Fruit fly (Drosophila melanogaster) whole organism, pupa: ENCODE measurements around the gene TTLL3B.

Experiments used
- CG13204 ChIP-seq: fragments of 200-800 bp; sonication (Bioruptor generic); optimal IDR thresholded peaks from 2 replicates; lab custom pipeline; 2018; ENCODE audit warnings: missing biosample characterization, mild to moderate bottlenecking, missing genetic modification characterization, moderate library complexity
- CG15710 ChIP-seq: fragments of 200-800 bp; sonication (Bioruptor generic); optimal IDR thresholded peaks from 2 replicates; lab custom pipeline; 2018; ENCODE audit warnings: missing biosample characterization, mild to moderate bottlenecking, missing genetic modification characterization, moderate library complexity
- CG32121 ChIP-seq: fragments of 200-800 bp; sonication (Bioruptor generic); IDR thresholded peaks from 2 replicates; pipeline ENCODE4 v1.3.6; 2022; ENCODE audit warnings: missing biosample characterization, missing genetic modification characterization
- CG34367 ChIP-seq: fragments of 200-800 bp; sonication (Bioruptor generic); optimal IDR thresholded peaks from 2 replicates; lab custom pipeline; 2018; ENCODE audit warnings: missing biosample characterization, mild to moderate bottlenecking, missing genetic modification characterization
- CG4496 ChIP-seq: fragments of 200-800 bp; sonication (Bioruptor generic); IDR thresholded peaks from 3 replicates; pipeline ENCODE4 v1.3.6; 2022; ENCODE audit warnings: missing biosample characterization, missing genetic modification characterization
- D1 ChIP-seq: fragments of 200-800 bp; sonication (Bioruptor generic); optimal IDR thresholded peaks from 2 replicates; lab custom pipeline; 2018; ENCODE audit warnings: missing biosample characterization, mild to moderate bottlenecking, missing genetic modification characterization, moderate library complexity
- EcR ChIP-seq: fragments of 200-800 bp; sonication (Bioruptor generic); optimal IDR thresholded peaks from 3 replicates; lab custom pipeline; 2019; ENCODE audit warnings: missing biosample characterization, missing genetic modification characterization, mild to moderate bottlenecking, moderate library complexity, missing genetic modification reagents
- Pif1A ChIP-seq: fragments of 200-800 bp; sonication (Bioruptor generic); optimal IDR thresholded peaks from 3 replicates; lab custom pipeline; 2016; ENCODE audit warnings: missing biosample characterization, missing genetic modification characterization
- fd96Ca ChIP-seq: fragments of 200-800 bp; sonication (Bioruptor generic); IDR thresholded peaks from 3 replicates; pipeline ENCODE4 v1.3.6; 2022; ENCODE audit warnings: missing biosample characterization, missing genetic modification characterization

dm6 chr2L:6706368-6706919 lies 26.2 kb upstream of the TTLL3B start:
- TF ChIP-seq CG34367 (tag; lab: Kevin White, UChicago) (no peak), CG32121 (GFP tag; lab: Robert Waterston, UW) (no peak), D1 (no peak), Pif1A (GFP tag; lab: Kevin White, UChicago) (no peak), fd96Ca (GFP tag; lab: Robert Waterston, UW) (no peak), CG4496 (no peak), EcR (GFP tag; lab: Kevin White, UChicago) (no peak), CG15710 (tag; lab: Kevin White, UChicago) (no peak), CG13204 (GFP tag; lab: Kevin White, UChicago) (no peak)
